ENCODE assay signal across 4 fruit fly cellular contexts in genomic region chr3L:11490539-11490938, dm6.
TF ChIP-seq lines count a peak whose summit lies in the region.

No protein-coding gene starts in this region.

- no peak for TF ChIP-seq CTCF in whole organism, embryonic (GFP tag; optimal IDR thresholded peaks at IDR 0.05; lab: Kevin White, UChicago)

TF ChIP-seq in whole organism, adult, 20 proteins besides CTCF, POLR2A, EP300 and RAD21:
- TF ChIP-seq kay (GFP tag; lab: Kevin White, UChicago; ENCODE audit: borderline replicate concordance) (peak; percentile 70), CG7045 (GFP tag; optimal IDR thresholded peaks at IDR 0.05; lab: Kevin White, UChicago) (no peak)

TF ChIP-seq in whole organism, embryonic, 481 proteins besides CTCF, POLR2A, EP300 and RAD21:
- no peak for TF ChIP-seq dati (GFP tag; IDR thresholded peaks at IDR 0.05; lab: Robert Waterston, UW)
- TF ChIP-seq Hand (GFP tag; optimal IDR thresholded peaks at IDR 0.05; lab: Kevin White, UChicago), result no peak
- TF ChIP-seq zen (tag; optimal IDR thresholded peaks at IDR 0.05; lab: Kevin White, UChicago), result no peak
- no peak for TF ChIP-seq CG6689 (GFP tag; IDR thresholded peaks at IDR 0.05; lab: Robert Waterston, UW)
- peak; percentile 24 for TF ChIP-seq sens (GFP tag; lab: Kevin White, UChicago)
- TF ChIP-seq chm (GFP tag; IDR thresholded peaks at IDR 0.05; lab: Robert Waterston, UW), result no peak
- peak; percentile 55 for TF ChIP-seq grn (GFP tag; optimal IDR thresholded peaks at IDR 0.05; lab: Kevin White, UChicago)
- TF ChIP-seq CG8478 (optimal IDR thresholded peaks at IDR 0.05; lab: Kevin White, UChicago), result no peak
- no peak for TF ChIP-seq lbe (GFP tag; optimal IDR thresholded peaks at IDR 0.05; lab: Kevin White, UChicago)
- no peak for TF ChIP-seq crol (GFP tag; IDR thresholded peaks at IDR 0.05; lab: Robert Waterston, UW)

TF ChIP-seq in whole organism, prepupa, 60 proteins besides CTCF, POLR2A, EP300 and RAD21:
- TF ChIP-seq vri (GFP tag; optimal IDR thresholded peaks at IDR 0.05; lab: Kevin White, UChicago) (peak; percentile 3), dac (GFP tag; optimal IDR thresholded peaks at IDR 0.05; lab: Kevin White, UChicago) (no peak)

TF ChIP-seq in whole organism, wandering third instar larva, 38 proteins besides CTCF, POLR2A, EP300 and RAD21:
- TF ChIP-seq Sp1 (GFP tag; optimal IDR thresholded peaks at IDR 0.05; lab: Kevin White, UChicago), result no peak
- peak; percentile 11 for TF ChIP-seq tai (GFP tag; optimal IDR thresholded peaks at IDR 0.05; lab: Kevin White, UChicago)
